Fruit fly (Drosophila melanogaster) whole organism, embryonic: Measurements from ENCODE around the gene CG32459.
A peak's percentile ranks its signal among the peaks of the same experiment; 100 is the strongest.

Experiments used
- Ada2b ChIP-seq: fragments of 200-800 bp; sonication (Bioruptor generic); IDR thresholded peaks from 2 replicates; pipeline ENCODE4 v1.3.6; 2022; ENCODE audit warnings: missing biosample characterization, missing genetic modification characterization
- Bgb ChIP-seq: fragments of 200-800 bp; sonication (Bioruptor generic); IDR thresholded peaks from 2 replicates; pipeline ENCODE4 v1.3.6; 2022; ENCODE audit warnings: missing biosample characterization, missing genetic modification characterization; ENCODE audit not compliant: partially characterized antibody
- BtbVII ChIP-seq: fragments of 200-800 bp; sonication (Bioruptor generic); optimal IDR thresholded peaks from 3 replicates; lab custom pipeline; 2017; ENCODE audit warnings: missing biosample characterization, mild to moderate bottlenecking, missing genetic modification characterization
- CG10267 ChIP-seq: fragments of 200-800 bp; sonication (Bioruptor generic); optimal IDR thresholded peaks from 2 replicates; lab custom pipeline; 2018; ENCODE audit warnings: missing biosample characterization, mild to moderate bottlenecking, missing genetic modification characterization, moderate library complexity
- CG10979 ChIP-seq: fragments of 200-800 bp; sonication (Bioruptor generic); optimal IDR thresholded peaks from 2 replicates; lab custom pipeline; 2018; ENCODE audit warnings: missing biosample characterization, mild to moderate bottlenecking, missing genetic modification characterization, moderate library complexity
- CG1233 ChIP-seq: fragments of 200-800 bp; sonication (Bioruptor generic); optimal IDR thresholded peaks from 4 replicates; lab custom pipeline; 2018; ENCODE audit warnings: missing biosample characterization, mild to moderate bottlenecking, missing genetic modification characterization
- CG14710 ChIP-seq: fragments of 200-800 bp; sonication (Bioruptor generic); optimal IDR thresholded peaks from 3 replicates; lab custom pipeline; 2019; ENCODE audit warnings: missing biosample characterization, mild to moderate bottlenecking, missing genetic modification characterization, moderate library complexity
- CG17359 ChIP-seq: fragments of 200-800 bp; sonication (Bioruptor generic); optimal IDR thresholded peaks from 3 replicates; lab custom pipeline; 2018; ENCODE audit warnings: missing biosample characterization, mild to moderate bottlenecking, missing genetic modification characterization, moderate library complexity
- CG17385 ChIP-seq: fragments of 200-800 bp; sonication (Bioruptor generic); optimal IDR thresholded peaks from 3 replicates; lab custom pipeline; 2018; ENCODE audit warnings: missing biosample characterization, mild to moderate bottlenecking, missing genetic modification characterization
- CG17612 ChIP-seq: fragments of 200-800 bp; sonication (Bioruptor generic); IDR thresholded peaks from 2 replicates; pipeline ENCODE4 v1.3.6; 2022; ENCODE audit warnings: missing biosample characterization, missing genetic modification characterization
- CG18262 ChIP-seq: fragments of 200-800 bp; optimal IDR thresholded peaks from 3 replicates; lab custom pipeline; 2019; ENCODE audit warnings: missing biosample characterization, mild to moderate bottlenecking, missing genetic modification characterization, moderate library complexity
- CG18619 ChIP-seq: fragments of 200-800 bp; sonication (Bioruptor generic); optimal IDR thresholded peaks from 3 replicates; lab custom pipeline; 2017; ENCODE audit warnings: missing biosample characterization, mild to moderate bottlenecking, missing genetic modification characterization
- CG2120 ChIP-seq: fragments of 200-800 bp; sonication (Bioruptor generic); optimal IDR thresholded peaks from 3 replicates; lab custom pipeline; 2016; ENCODE audit warnings: missing biosample characterization, missing genetic modification characterization
- CG2199 ChIP-seq: fragments of 200-800 bp; sonication (Bioruptor generic); IDR thresholded peaks from 3 replicates; pipeline ENCODE4 v1.3.6; 2022; ENCODE audit warnings: missing biosample characterization, missing genetic modification characterization
- CG2678 ChIP-seq: fragments of 200-800 bp; sonication (Bioruptor generic); optimal IDR thresholded peaks from 3 replicates; lab custom pipeline; 2019; ENCODE audit warnings: missing biosample characterization, mild to moderate bottlenecking, missing genetic modification characterization, moderate library complexity
- CG2712 ChIP-seq: fragments of 200-800 bp; optimal IDR thresholded peaks from 3 replicates; lab custom pipeline; 2019; ENCODE audit warnings: missing biosample characterization, mild to moderate bottlenecking, missing genetic modification characterization, moderate library complexity
- CG4328 ChIP-seq: fragments of 200-800 bp; sonication (Bioruptor generic); optimal IDR thresholded peaks from 3 replicates; lab custom pipeline; 2017; ENCODE audit warnings: missing biosample characterization, missing genetic modification reagents, missing genetic modification characterization
- CG6254 ChIP-seq: fragments of 200-800 bp; sonication (Bioruptor generic); optimal IDR thresholded peaks from 3 replicates; lab custom pipeline; 2017; ENCODE audit warnings: mild to moderate bottlenecking, missing biosample characterization, missing genetic modification reagents, missing genetic modification characterization
- CG6854 ChIP-seq: fragments of 200-800 bp; sonication (Bioruptor generic); optimal IDR thresholded peaks from 3 replicates; lab custom pipeline; 2017; ENCODE audit warnings: missing biosample characterization, mild to moderate bottlenecking, missing genetic modification characterization
- CG7357 ChIP-seq: fragments of 200-800 bp; sonication (Bioruptor generic); IDR thresholded peaks from 3 replicates; pipeline ENCODE4 v1.3.6; 2022; ENCODE audit warnings: missing biosample characterization, missing genetic modification characterization
- CG7372 ChIP-seq: fragments of 200-800 bp; sonication (Bioruptor generic); IDR thresholded peaks from 2 replicates; pipeline ENCODE4 v1.3.6; 2022; ENCODE audit warnings: missing biosample characterization, missing genetic modification characterization
- CG9437 ChIP-seq: fragments of 200-800 bp; sonication (Bioruptor generic); optimal IDR thresholded peaks from 2 replicates; lab custom pipeline; 2018; ENCODE audit warnings: missing biosample characterization, mild to moderate bottlenecking, missing genetic modification characterization
- D19A ChIP-seq: fragments of 200-800 bp; optimal IDR thresholded peaks from 3 replicates; lab custom pipeline; 2019; ENCODE audit warnings: missing biosample characterization, mild to moderate bottlenecking, missing genetic modification characterization, moderate library complexity
- Lim3 ChIP-seq: fragments of 200-800 bp; sonication (Bioruptor generic); IDR thresholded peaks from 2 replicates; pipeline ENCODE4 v1.3.6; 2022; ENCODE audit warnings: missing biosample characterization, missing genetic modification characterization
- Oaz ChIP-seq: fragments of 200-800 bp; sonication (Bioruptor generic); IDR thresholded peaks from 2 replicates; pipeline ENCODE4 v1.3.6; 2022; ENCODE audit warnings: missing biosample characterization, missing genetic modification characterization
- PHDP ChIP-seq: fragments of 200-800 bp; sonication (Bioruptor generic); optimal IDR thresholded peaks from 3 replicates; lab custom pipeline; 2018; ENCODE audit warnings: missing biosample characterization, mild to moderate bottlenecking, missing genetic modification characterization, moderate library complexity
- Ssrp ChIP-seq: fragments of 200-800 bp; sonication (Bioruptor generic); optimal IDR thresholded peaks from 2 replicates; lab custom pipeline; 2018; ENCODE audit warnings: missing biosample characterization, mild to moderate bottlenecking, missing genetic modification characterization, moderate library complexity
- Stat92E ChIP-seq, 3 experiments: fragments of >200 bp in 2 of 3; fragments of 200-800 bp in 1 of 3; sonication (Bioruptor generic) in 1 of 3; optimal IDR thresholded peaks; 2 replicates each; lab custom pipeline; 2017 to 2019; ENCODE audit warnings: missing biosample characterization in 3 of 3, missing genetic modification characterization in 3 of 3, mild to moderate bottlenecking in 1 of 3, moderate library complexity in 1 of 3
- Taf1 ChIP-seq: fragments of 200-800 bp; sonication (Bioruptor generic); IDR thresholded peaks from 2 replicates; pipeline ENCODE4 v1.3.6; 2022; ENCODE audit warnings: missing biosample characterization, missing genetic modification characterization
- bowl ChIP-seq: fragments of 200-800 bp; sonication (Bioruptor generic); IDR thresholded peaks from 2 replicates; pipeline ENCODE4 v1.3.6; 2022; ENCODE audit warnings: missing biosample characterization, missing genetic modification characterization
- bsh ChIP-seq, 2 experiments: fragments of 200-800 bp; sonication (Bioruptor generic); optimal IDR thresholded peaks; 2 replicates each; lab custom pipeline; 2017 to 2018; ENCODE audit warnings: mild to moderate bottlenecking in 2 of 2, missing biosample characterization in 2 of 2, missing genetic modification characterization in 2 of 2, moderate library complexity in 1 of 2
- corto ChIP-seq: fragments of 200-800 bp; sonication (Bioruptor generic); optimal IDR thresholded peaks from 2 replicates; lab custom pipeline; 2016; ENCODE audit warnings: missing biosample characterization, mild to moderate bottlenecking, missing genetic modification characterization, moderate library complexity
- crc ChIP-seq: fragments of 200-800 bp; sonication (Bioruptor generic); optimal IDR thresholded peaks from 2 replicates; lab custom pipeline; 2016; ENCODE audit warnings: missing biosample characterization, missing genetic modification characterization
- crol ChIP-seq: fragments of 200-800 bp; sonication (Bioruptor generic); IDR thresholded peaks from 2 replicates; pipeline ENCODE4 v1.3.6; 2022; ENCODE audit warnings: missing biosample characterization, missing genetic modification characterization
- dmrt99B ChIP-seq: fragments of 200-800 bp; sonication (Bioruptor generic); optimal IDR thresholded peaks from 2 replicates; lab custom pipeline; 2018; ENCODE audit warnings: missing biosample characterization, mild to moderate bottlenecking, missing genetic modification characterization, moderate library complexity
- ems ChIP-seq: fragments of 200-800 bp; sonication (Bioruptor generic); optimal IDR thresholded peaks from 3 replicates; lab custom pipeline; 2016; ENCODE audit warnings: missing biosample characterization, missing genetic modification characterization
- gem ChIP-seq: fragments of 200-800 bp; sonication (Bioruptor generic); optimal IDR thresholded peaks from 2 replicates; lab custom pipeline; 2019; ENCODE audit warnings: missing biosample characterization, mild to moderate bottlenecking, missing genetic modification characterization, moderate library complexity
- gro ChIP-seq: fragments of 200-800 bp; sonication (Bioruptor generic); optimal IDR thresholded peaks from 2 replicates; lab custom pipeline; 2016; ENCODE audit warnings: missing biosample characterization, missing genetic modification characterization
- hbn ChIP-seq: fragments of 200-800 bp; sonication (Bioruptor generic); IDR thresholded peaks from 2 replicates; pipeline ENCODE4 v1.3.6; 2022; ENCODE audit warnings: missing biosample characterization, missing genetic modification characterization; ENCODE audit not compliant: partially characterized antibody
- lbe ChIP-seq: fragments of 200-800 bp; sonication (Bioruptor generic); optimal IDR thresholded peaks from 2 replicates; lab custom pipeline; 2016; ENCODE audit warnings: missing biosample characterization, mild to moderate bottlenecking, missing genetic modification characterization
- mam ChIP-seq: fragments of 200-800 bp; sonication (Bioruptor generic); optimal IDR thresholded peaks from 3 replicates; lab custom pipeline; 2016; ENCODE audit warnings: missing biosample characterization, missing genetic modification characterization
- pb ChIP-seq: fragments of 200-800 bp; sonication (Bioruptor generic); optimal IDR thresholded peaks from 3 replicates; lab custom pipeline; 2016; ENCODE audit warnings: missing biosample characterization, missing genetic modification characterization
- pfk ChIP-seq: fragments of 200-800 bp; sonication (Bioruptor generic); optimal IDR thresholded peaks from 2 replicates; lab custom pipeline; 2018; ENCODE audit warnings: missing biosample characterization, mild to moderate bottlenecking, missing genetic modification characterization, moderate library complexity
- ro ChIP-seq: fragments of 200-800 bp; sonication (Bioruptor generic); IDR thresholded peaks from 2 replicates; pipeline ENCODE4 v1.3.6; 2022; ENCODE audit warnings: missing biosample characterization, missing genetic modification characterization
- sim ChIP-seq: fragments of 200-800 bp; sonication (Bioruptor generic); IDR thresholded peaks from 2 replicates; pipeline ENCODE4 v1.3.6; 2022; ENCODE audit warnings: missing biosample characterization, missing genetic modification characterization
- sna ChIP-seq: fragments of 200-800 bp; sonication (Bioruptor generic); IDR thresholded peaks from 2 replicates; pipeline ENCODE4 v1.3.6; 2022; ENCODE audit warnings: missing biosample characterization, missing genetic modification characterization; ENCODE audit not compliant: partially characterized antibody
- tgo ChIP-seq: fragments of 200-800 bp; sonication (Bioruptor generic); IDR thresholded peaks from 3 replicates; pipeline ENCODE4 v1.3.6; 2022; ENCODE audit warnings: missing biosample characterization, missing genetic modification characterization
- vfl ChIP-seq: fragments of 200-800 bp; sonication (Bioruptor generic); optimal IDR thresholded peaks from 2 replicates; lab custom pipeline; 2016; ENCODE audit warnings: missing biosample characterization, missing genetic modification characterization

CG32459 gene

DNA sequence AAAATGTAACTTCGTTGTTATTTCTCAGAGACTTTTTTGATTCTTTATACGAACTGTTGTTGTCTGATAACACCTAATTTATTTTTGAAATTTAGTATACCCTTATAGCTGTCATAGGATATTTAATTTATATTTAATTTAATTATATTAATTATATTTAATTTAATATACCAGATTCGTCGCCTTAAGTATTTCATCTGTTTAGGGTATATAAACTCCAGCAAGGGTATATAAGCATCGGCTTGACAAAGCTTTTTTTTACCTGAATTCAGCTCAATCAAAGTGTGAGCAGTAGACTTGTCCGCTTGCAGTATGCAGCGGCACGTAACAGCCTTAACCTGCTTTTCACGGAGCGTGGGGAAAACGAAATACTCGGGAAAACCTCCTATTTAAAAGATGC is 27.8 kb upstream of the CG32459 start (continued):
- no peak for TF ChIP-seq crc
- TF ChIP-seq mam (GFP tag; lab: Kevin White, UChicago) = no peak
- peak; percentile 20 for TF ChIP-seq PHDP (tag; lab: Kevin White, UChicago)
- peak; percentile 32 for TF ChIP-seq CG10979 (tag; lab: Kevin White, UChicago)
- TF ChIP-seq CG6854 (GFP tag; lab: Kevin White, UChicago) = no peak
- TF ChIP-seq CG2120 = no peak
- TF ChIP-seq CG10267 (tag; lab: Kevin White, UChicago) = peak; percentile 12
- peak; percentile 26 for TF ChIP-seq CG2678 (tag; lab: Kevin White, UChicago)
- TF ChIP-seq bsh (GFP tag; optimal IDR thresholded peaks at IDR 0.05; lab: Kevin White, UChicago) = peak in 1 of 2 experiments; percentile 16
- no peak for TF ChIP-seq CG18619
- TF ChIP-seq Lim3 = no peak
- no peak for TF ChIP-seq corto (GFP tag; lab: Kevin White, UChicago)
- TF ChIP-seq bowl (GFP tag; lab: Robert Waterston, UW) = no peak
- no peak for TF ChIP-seq gro
- peak; percentile 34 for TF ChIP-seq gem (tag; lab: Kevin White, UChicago)
- TF ChIP-seq Bgb (GFP tag; lab: Robert Waterston, UW) = no peak
- no peak for TF ChIP-seq Stat92E (GFP tag; optimal IDR thresholded peaks at IDR 0.05; lab: Kevin White, UChicago)
- TF ChIP-seq CG1233 (GFP tag; lab: Kevin White, UChicago) = no peak
- no peak for TF ChIP-seq CG7372 (GFP tag; lab: Robert Waterston, UW)
- TF ChIP-seq CG18262 (tag; lab: Kevin White, UChicago) = peak; percentile 45
- no peak for TF ChIP-seq CG7357 (GFP tag; lab: Robert Waterston, UW)
- TF ChIP-seq tgo (GFP tag; lab: Robert Waterston, UW) = no peak
- TF ChIP-seq lbe (GFP tag; lab: Kevin White, UChicago) = no peak
- no peak for TF ChIP-seq vfl (GFP tag; lab: Kevin White, UChicago)
- no peak for TF ChIP-seq Ada2b (GFP tag; lab: Robert Waterston, UW)
- no peak for TF ChIP-seq Taf1 (GFP tag; lab: Robert Waterston, UW)
- peak; percentile 5 for TF ChIP-seq Ssrp (tag; lab: Kevin White, UChicago)
- TF ChIP-seq sim (GFP tag; lab: Robert Waterston, UW) = no peak
- no peak for TF ChIP-seq crol (GFP tag; lab: Robert Waterston, UW)
- no peak for TF ChIP-seq ro
- TF ChIP-seq dmrt99B = peak; percentile 16
- TF ChIP-seq D19A = peak; percentile 91
- no peak for TF ChIP-seq ems (GFP tag; lab: Kevin White, UChicago)
- TF ChIP-seq CG9437 = peak; percentile 11
- TF ChIP-seq CG4328 (GFP tag; lab: Kevin White, UChicago) = no peak
- no peak for TF ChIP-seq hbn (GFP tag; lab: Robert Waterston, UW)
- no peak for TF ChIP-seq Oaz (GFP tag; lab: Robert Waterston, UW)
- no peak for TF ChIP-seq pfk
- no peak for TF ChIP-seq sna (GFP tag; lab: Robert Waterston, UW)
- 0 out of 3 replicates have a peak, but pooled peaks have one; percentile 10 for TF ChIP-seq CG2199
- no peak for TF ChIP-seq CG17385 (GFP tag; lab: Kevin White, UChicago)
- peak; percentile 10 for TF ChIP-seq CG14710 (tag; lab: Kevin White, UChicago)
- no peak for TF ChIP-seq CG6254 (GFP tag; lab: Kevin White, UChicago)
- TF ChIP-seq CG2712 (tag; lab: Kevin White, UChicago) = peak; percentile 42
- TF ChIP-seq BtbVII (GFP tag; lab: Kevin White, UChicago) = no peak
- TF ChIP-seq CG17359 (tag; lab: Kevin White, UChicago) = peak; percentile 5
- TF ChIP-seq pb = no peak
- no peak for TF ChIP-seq CG17612 (GFP tag; lab: Robert Waterston, UW)
